Worm (Caenorhabditis elegans) whole organism, midembryonic: Measurements from ENCODE around the gene skr-12.

Experiments
- T22C8.4 ChIP-seq: fragments of 200-800 bp; sonication (Bioruptor generic); IDR thresholded peaks from 2 replicates; pipeline ENCODE4 v1.3.6; 2022; ENCODE audit warnings: missing genetic modification characterization, missing compliant biosample characterization
- cog-1 ChIP-seq: sonication (generic microtip); optimal IDR thresholded peaks from 2 replicates; lab custom pipeline; 2016; ENCODE audit warnings: missing genetic modification characterization, missing compliant biosample characterization
- flt-1 ChIP-seq: fragments of 200-800 bp; sonication (Bioruptor generic); IDR thresholded peaks from 2 replicates; pipeline ENCODE4 v1.3.6; 2022; ENCODE audit warnings: missing genetic modification characterization, missing compliant biosample characterization
- klf-2 ChIP-seq: fragments of 200-800 bp; sonication (Bioruptor generic); conservative IDR thresholded peaks from 2 replicates; pipeline ENCODE4 v1.3.6; 2022; ENCODE audit warnings: missing genetic modification reagents, missing genetic modification characterization, missing compliant biosample characterization
- med-1 ChIP-seq: sonication (generic microtip); optimal IDR thresholded peaks from 2 replicates; lab custom pipeline; 2017; ENCODE audit warnings: missing genetic modification characterization, mild to moderate bottlenecking, missing compliant biosample characterization, antibody characterized with exemption, missing genetic modification reagents; ENCODE audit not compliant: insufficient read depth
- ref-1 ChIP-seq: fragments of 200-800 bp; sonication (Bioruptor generic); conservative IDR thresholded peaks from 2 replicates; pipeline ENCODE4 v1.3.6; 2022; ENCODE audit warnings: missing genetic modification reagents, missing genetic modification characterization, missing compliant biosample characterization
- tab-1 ChIP-seq: fragments of 200-800 bp; sonication (Bioruptor generic); IDR thresholded peaks from 2 replicates; pipeline ENCODE4 v1.3.6; 2022; ENCODE audit warnings: missing genetic modification characterization, missing compliant biosample characterization
- ztf-23 ChIP-seq: fragments of 200-800 bp; sonication (Bioruptor generic); IDR thresholded peaks from 2 replicates; pipeline ENCODE4 v1.3.6; 2022; ENCODE audit warnings: missing genetic modification reagents, missing genetic modification characterization, missing compliant biosample characterization
- ztf-29 ChIP-seq: fragments of 200-800 bp; sonication (Bioruptor generic); IDR thresholded peaks from 2 replicates; pipeline ENCODE4 v1.3.6; 2022; ENCODE audit warnings: missing genetic modification reagents, missing genetic modification characterization, missing compliant biosample characterization

skr-12 gene

DNA sequence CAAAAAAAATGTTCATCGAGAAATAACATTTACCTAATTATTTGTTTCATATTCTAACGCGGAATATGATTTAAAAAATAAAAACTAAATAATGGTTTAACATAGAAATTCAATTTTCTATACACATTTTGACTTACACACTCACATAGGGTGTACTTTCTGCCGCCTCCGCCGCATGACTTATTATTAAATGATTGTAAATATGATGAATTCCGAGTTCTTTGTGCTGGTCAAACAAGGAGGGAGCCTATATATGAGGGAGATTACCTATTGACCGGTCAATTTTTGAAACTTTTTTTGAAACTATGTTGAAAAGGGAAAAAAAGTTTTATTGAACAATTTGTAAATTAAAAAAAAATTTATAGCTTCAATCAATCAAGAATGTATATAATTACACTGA is 40.8 kb downstream of the skr-12 start:
- TF ChIP-seq med-1 (GFP tag; lab: Kevin White, UChicago): no peak
- TF ChIP-seq ref-1 (GFP tag; lab: Robert Waterston, UW): no peak
- TF ChIP-seq ztf-23 (GFP tag; lab: Robert Waterston, UW): no peak
- TF ChIP-seq T22C8.4 (GFP tag; lab: Robert Waterston, UW): no peak
- TF ChIP-seq klf-2 (GFP tag; lab: Robert Waterston, UW): no peak
- TF ChIP-seq cog-1 (tag; lab: Kevin White, UChicago): no peak
- TF ChIP-seq flt-1: no peak
- TF ChIP-seq ztf-29 (GFP tag; lab: Robert Waterston, UW): no peak
- TF ChIP-seq tab-1 (GFP tag; lab: Robert Waterston, UW): no peak

DNA sequence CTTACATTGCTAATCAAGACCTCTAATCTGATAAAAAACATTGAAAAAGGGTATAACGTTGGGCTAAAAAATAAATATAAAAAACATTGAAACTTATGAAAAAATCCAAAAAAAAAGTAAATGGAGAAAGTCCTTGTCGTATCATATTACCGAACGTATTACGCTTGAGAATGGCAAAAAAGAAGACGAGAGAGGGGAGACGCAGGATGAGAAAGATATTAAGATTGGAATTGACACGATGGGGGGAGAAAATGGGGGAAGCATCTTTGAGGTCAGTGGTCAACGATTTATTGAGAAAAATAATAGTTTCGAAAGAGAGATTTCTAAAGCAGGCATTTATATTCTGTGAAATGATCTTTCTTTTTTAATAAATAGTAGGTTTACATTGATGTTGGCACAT is 42.2 kb downstream of the skr-12 start:
- TF ChIP-seq med-1 (GFP tag; lab: Kevin White, UChicago) (no peak), ztf-23 (GFP tag; lab: Robert Waterston, UW) (no peak), ref-1 (GFP tag; lab: Robert Waterston, UW) (no peak), cog-1 (tag; lab: Kevin White, UChicago) (no peak), klf-2 (GFP tag; lab: Robert Waterston, UW) (no peak), tab-1 (GFP tag; lab: Robert Waterston, UW) (no peak), ztf-29 (GFP tag; lab: Robert Waterston, UW) (no peak), T22C8.4 (GFP tag; lab: Robert Waterston, UW) (no peak), flt-1 (no peak)

DNA sequence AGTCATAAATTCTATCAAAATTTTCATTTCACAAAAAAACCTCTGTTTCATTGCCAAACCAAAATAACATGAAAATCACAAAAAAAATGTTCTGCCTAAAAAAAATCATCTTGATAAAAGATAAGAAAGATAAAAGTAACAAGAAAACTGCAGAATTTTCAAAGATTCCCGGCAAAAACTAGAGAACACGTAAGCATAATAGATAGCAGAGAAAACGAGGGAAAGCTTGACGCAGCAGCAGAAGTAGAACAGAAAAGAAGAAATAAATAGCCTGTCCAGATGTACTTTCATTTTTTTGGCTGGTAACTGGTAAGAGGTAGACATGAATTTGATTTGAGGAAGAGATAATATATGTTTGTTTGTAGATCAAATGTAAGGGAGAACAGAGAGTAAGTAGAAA is 43.7 kb downstream of the skr-12 start:
- TF ChIP-seq cog-1 (tag; lab: Kevin White, UChicago): no peak
- no peak for TF ChIP-seq ref-1 (GFP tag; lab: Robert Waterston, UW)
- TF ChIP-seq ztf-29 (GFP tag; lab: Robert Waterston, UW): no peak
- TF ChIP-seq T22C8.4 (GFP tag; lab: Robert Waterston, UW): no peak
- TF ChIP-seq klf-2 (GFP tag; lab: Robert Waterston, UW): no peak
- TF ChIP-seq med-1 (GFP tag; lab: Kevin White, UChicago): no peak
- TF ChIP-seq ztf-23 (GFP tag; lab: Robert Waterston, UW): no peak
- TF ChIP-seq flt-1: no peak
- no peak for TF ChIP-seq tab-1 (GFP tag; lab: Robert Waterston, UW)

DNA sequence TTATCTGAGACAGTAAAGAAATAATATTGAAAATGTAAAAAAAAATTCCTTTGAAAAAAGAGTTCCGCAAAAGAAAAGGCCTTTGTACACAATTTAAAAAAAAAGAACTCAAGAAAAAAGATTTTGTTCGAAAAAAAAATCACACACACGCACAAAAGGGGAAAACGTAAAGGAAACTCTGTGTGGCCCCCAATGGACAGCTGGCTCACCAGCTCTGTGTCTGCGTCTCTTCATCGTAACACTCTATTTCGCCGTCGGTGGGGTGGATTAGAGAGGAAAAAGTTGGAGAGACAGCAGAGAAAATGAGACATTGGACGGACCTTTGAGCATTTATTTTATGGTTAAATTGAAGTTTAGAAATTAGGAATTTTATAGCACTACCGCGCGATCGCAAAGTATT is 48.0 kb downstream of the skr-12 start:
- TF ChIP-seq flt-1: no peak
- TF ChIP-seq klf-2 (GFP tag; lab: Robert Waterston, UW): no peak
- TF ChIP-seq med-1 (GFP tag; lab: Kevin White, UChicago): no peak
- no peak for TF ChIP-seq ztf-29 (GFP tag; lab: Robert Waterston, UW)
- TF ChIP-seq ztf-23 (GFP tag; lab: Robert Waterston, UW): no peak
- TF ChIP-seq cog-1 (tag; lab: Kevin White, UChicago): no peak
- no peak for TF ChIP-seq tab-1 (GFP tag; lab: Robert Waterston, UW)
- TF ChIP-seq T22C8.4 (GFP tag; lab: Robert Waterston, UW): no peak
- TF ChIP-seq ref-1 (GFP tag; lab: Robert Waterston, UW): no peak

DNA sequence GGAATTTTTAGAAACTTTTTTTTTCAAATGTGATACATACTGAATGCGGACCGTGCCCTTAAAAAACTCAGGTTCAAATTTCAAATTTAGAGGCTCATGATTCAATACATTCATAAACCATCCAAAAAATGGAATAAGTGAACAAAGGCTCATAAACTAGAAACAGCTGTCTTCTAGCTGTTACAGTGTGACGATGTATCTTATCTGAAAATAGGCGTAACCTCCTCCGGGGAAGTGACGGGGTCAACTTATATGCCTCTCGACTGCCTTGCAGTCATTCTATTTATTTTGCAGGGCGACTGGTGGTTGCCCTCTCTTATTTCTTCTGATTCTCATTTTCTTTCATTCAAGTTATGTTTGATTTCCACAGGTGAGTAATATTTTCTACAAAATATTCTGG is 49.0 kb downstream of the skr-12 start, which contains the start of gene Y116A8B.1:
Gene Y116A8B.1, plus strand, starts transcription at position 301 of the 400 bp plus-strand sequence.
- TF ChIP-seq flt-1 (no peak), cog-1 (tag; lab: Kevin White, UChicago) (no peak), klf-2 (GFP tag; lab: Robert Waterston, UW) (no peak), tab-1 (GFP tag; lab: Robert Waterston, UW) (no peak), ztf-29 (GFP tag; lab: Robert Waterston, UW) (no peak), T22C8.4 (GFP tag; lab: Robert Waterston, UW) (no peak), ref-1 (GFP tag; lab: Robert Waterston, UW) (no peak), med-1 (GFP tag; lab: Kevin White, UChicago) (no peak), ztf-23 (GFP tag; lab: Robert Waterston, UW) (no peak)
